Fruit fly (Drosophila melanogaster): ENCODE results near the gene CG2772.

dm6 chr2L:3475168-3475567 lies 29.4 kb downstream of the CG2772 start:
- no peak for TF ChIP-seq fkh (GFP tag; optimal IDR thresholded peaks at IDR 0.05)
- no peak for TF ChIP-seq ss (GFP tag; optimal IDR thresholded peaks at IDR 0.05)
- no peak for TF ChIP-seq CG11762 (GFP tag; optimal IDR thresholded peaks at IDR 0.05; ENCODE audit: insufficient read depth)
- no peak for TF ChIP-seq Eip93F (GFP tag; optimal IDR thresholded peaks at IDR 0.05)
- TF ChIP-seq CG8119 (GFP tag; IDR thresholded peaks at IDR 0.05) = no peak
- TF ChIP-seq Hr39 (GFP tag; optimal IDR thresholded peaks at IDR 0.05) = peak; percentile 5
- no peak for TF ChIP-seq CG6808 (GFP tag; optimal IDR thresholded peaks at IDR 0.05)
